Worm (Caenorhabditis elegans) whole organism, young adult: Measurements from ENCODE around the gene F11A5.17.

Source experiments
- B0019.2 ChIP-seq: fragments of 200-800 bp; sonication (Bioruptor generic); conservative IDR thresholded peaks from 2 replicates; pipeline ENCODE4 v1.3.6; 2022; ENCODE audit warnings: missing genetic modification reagents, missing genetic modification characterization, missing compliant biosample characterization
- B0336.3 ChIP-seq: fragments of 200-800 bp; sonication (Bioruptor generic); IDR thresholded peaks from 2 replicates; pipeline ENCODE4 v1.3.6; 2022; ENCODE audit warnings: missing genetic modification characterization, missing compliant biosample characterization
- K11D2.4 ChIP-seq: fragments of 200-800 bp; sonication (Bioruptor generic); IDR thresholded peaks from 2 replicates; pipeline ENCODE4 v1.3.6; 2022; ENCODE audit warnings: missing genetic modification reagents, missing genetic modification characterization, missing compliant biosample characterization
- atf-7 ChIP-seq: sonication (generic microtip); optimal IDR thresholded peaks from 2 replicates; lab custom pipeline; 2017; ENCODE audit warnings: mild to moderate bottlenecking, missing genetic modification characterization, missing compliant biosample characterization
- ceh-40 ChIP-seq: fragments of 200-800 bp; sonication (Bioruptor generic); IDR thresholded peaks from 2 replicates; pipeline ENCODE4 v1.3.6; 2022; ENCODE audit warnings: missing genetic modification characterization, missing compliant biosample characterization
- efl-1 ChIP-seq: fragments of 150-350 bp; optimal IDR thresholded peaks from 2 replicates; lab custom pipeline; 2014; ENCODE audit warnings: missing biosample characterization, missing genetic modification reagents, missing genetic modification characterization
- ekl-4 ChIP-seq: fragments of 200-800 bp; sonication (Bioruptor generic); IDR thresholded peaks from 2 replicates; pipeline ENCODE4 v1.3.6; 2022; ENCODE audit warnings: missing genetic modification reagents, missing genetic modification characterization, missing compliant biosample characterization
- hrde-1 ChIP-seq: sonication (generic microtip); optimal IDR thresholded peaks from 2 replicates; lab custom pipeline; 2016; ENCODE audit warnings: missing genetic modification characterization, mild to moderate bottlenecking, missing compliant biosample characterization, moderate library complexity, missing genotype, missing genetic modification reagents, borderline replicate concordance
- pha-4 ChIP-seq: fragments of 150-350 bp; sonication (generic microtip); optimal IDR thresholded peaks from 2 replicates; lab custom pipeline; 2014; ENCODE audit warnings: missing biosample characterization, missing genetic modification reagents, missing genetic modification characterization
- sdz-38 ChIP-seq: sonication (generic microtip); optimal IDR thresholded peaks from 2 replicates; lab custom pipeline; 2016; ENCODE audit warnings: missing genotype, missing genetic modification characterization, missing compliant biosample characterization
- snpc-3.4 ChIP-seq: sonication (generic microtip); optimal IDR thresholded peaks from 2 replicates; lab custom pipeline; 2017; ENCODE audit warnings: missing genetic modification characterization, mild to moderate bottlenecking, missing compliant biosample characterization, antibody characterized with exemption, moderate library complexity, missing genotype, missing genetic modification reagents
- unc-130 ChIP-seq: sonication (generic microtip); optimal IDR thresholded peaks from 2 replicates; lab custom pipeline; 2016; ENCODE audit warnings: missing genetic modification reagents, missing genetic modification characterization, missing compliant biosample characterization
- ztf-25 ChIP-seq: fragments of 200-800 bp; sonication (Bioruptor generic); IDR thresholded peaks from 2 replicates; pipeline ENCODE4 v1.3.6; 2022; ENCODE audit warnings: missing genetic modification reagents, missing genetic modification characterization, missing compliant biosample characterization
- ztf-26 ChIP-seq: sonication (generic microtip); optimal IDR thresholded peaks from 2 replicates; lab custom pipeline; 2017; ENCODE audit warnings: missing genetic modification characterization, missing compliant biosample characterization

DNA sequence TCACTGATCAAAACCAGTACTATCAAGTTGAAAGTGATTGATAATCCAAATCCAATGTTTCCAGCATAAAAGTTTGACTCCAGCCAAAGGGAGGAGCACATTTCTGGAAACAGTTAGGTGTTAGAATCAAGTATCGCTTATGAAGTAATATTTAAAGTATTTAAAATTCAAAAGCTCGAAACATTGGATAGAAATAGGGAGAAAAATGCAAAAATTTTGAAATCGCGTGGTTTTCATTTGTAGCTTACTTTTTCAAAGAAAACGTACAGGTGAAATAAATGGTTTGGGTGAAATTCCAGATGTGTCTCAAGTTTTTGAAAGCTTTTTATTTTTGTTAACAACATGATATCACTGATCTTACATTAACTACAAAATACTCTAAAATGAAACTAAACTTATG lies 32.8 kb upstream of the F11A5.17 start, which contains the start of gene str-111:
- no peak for TF ChIP-seq B0336.3 (GFP tag; lab: Robert Waterston, UW)
- TF ChIP-seq ztf-25, result no peak
- no peak for TF ChIP-seq K11D2.4
- no peak for TF ChIP-seq pha-4 (tag; lab: Kevin White, UChicago)
- TF ChIP-seq efl-1 (GFP tag; lab: Kevin White, UChicago), result no peak
- TF ChIP-seq ceh-40, result no peak
- no peak for TF ChIP-seq atf-7 (tag; lab: Kevin White, UChicago)
- no peak for TF ChIP-seq sdz-38 (tag; lab: Kevin White, UChicago)
- TF ChIP-seq ekl-4 (GFP tag; lab: Robert Waterston, UW), result no peak
- TF ChIP-seq snpc-3.4, result no peak
- TF ChIP-seq ztf-26 (tag; lab: Kevin White, UChicago), result no peak
- TF ChIP-seq unc-130, result no peak
- no peak for TF ChIP-seq hrde-1 (tag; lab: Kevin White, UChicago)
- no peak for TF ChIP-seq B0019.2 (GFP tag; lab: Robert Waterston, UW)
